Fruit fly (Drosophila melanogaster): ENCODE measurements around the gene CG8281.

DNA sequence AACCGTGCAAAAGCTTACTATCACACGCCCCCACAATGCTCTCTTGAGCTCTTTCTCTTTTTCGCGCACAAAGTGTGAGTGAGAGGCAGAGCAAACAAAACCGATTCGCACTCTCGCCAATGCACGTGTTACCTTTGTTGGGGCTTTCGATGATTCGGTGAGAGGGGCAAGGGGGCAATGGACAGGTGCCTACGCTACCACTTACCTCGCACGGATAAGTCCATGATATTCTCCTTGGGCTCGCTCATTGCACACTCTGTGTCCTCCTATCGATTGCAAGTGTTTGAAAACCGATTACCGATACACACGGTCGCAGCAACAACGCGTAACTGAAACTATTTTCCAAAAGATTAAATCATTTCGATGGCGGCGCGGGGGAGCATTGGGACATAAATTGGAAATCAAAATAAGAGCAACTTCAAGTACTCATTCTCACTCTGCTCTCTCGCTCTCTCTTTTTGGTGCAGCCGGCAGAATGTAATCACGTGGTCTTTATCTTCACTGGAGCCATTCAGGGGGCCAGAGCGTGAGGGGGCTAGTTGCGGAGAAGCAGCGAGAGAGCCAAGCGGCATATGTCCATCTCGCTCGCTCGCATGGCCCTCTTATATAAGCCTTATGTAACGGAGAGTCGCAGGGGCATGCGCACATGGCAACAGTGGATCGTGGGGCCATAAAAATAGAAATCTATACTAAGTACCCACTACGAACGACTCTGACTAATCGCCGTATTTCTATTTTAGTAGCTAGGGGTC, 45.1 kb upstream of the CG8281 start, which contains the start of gene Pdp1:
- TF ChIP-seq EcR (GFP tag; optimal IDR thresholded peaks at IDR 0.05): no peak
- no peak for TF ChIP-seq pan (optimal IDR thresholded peaks at IDR 0.05)
- TF ChIP-seq psq (optimal IDR thresholded peaks at IDR 0.05): no peak
- no peak for TF ChIP-seq usp (GFP tag; optimal IDR thresholded peaks at IDR 0.05)
- TF ChIP-seq CG8478 (optimal IDR thresholded peaks at IDR 0.05): peak; percentile 10
- peak; percentile 22 for TF ChIP-seq Dll (optimal IDR thresholded peaks at IDR 0.05)

Measured in whole organism.